Fruit fly (Drosophila melanogaster) whole organism, embryonic: ENCODE measurements around the gene rush.

Source experiments
- Atf-2 ChIP-seq: fragments of 200-800 bp; sonication (Bioruptor generic); optimal IDR thresholded peaks from 2 replicates; lab custom pipeline; 2016; ENCODE audit warnings: missing biosample characterization, missing genetic modification characterization
- B-H1 ChIP-seq: fragments of 200-800 bp; sonication (Bioruptor generic); IDR thresholded peaks from 3 replicates; pipeline ENCODE4 v1.3.6; 2022; ENCODE audit warnings: missing biosample characterization, missing genetic modification characterization
- Bteb2 ChIP-seq: fragments of 200-800 bp; sonication (Bioruptor generic); optimal IDR thresholded peaks from 2 replicates; lab custom pipeline; 2016; ENCODE audit warnings: missing biosample characterization, missing genetic modification characterization
- CG10209 ChIP-seq: fragments of 200-800 bp; sonication (Bioruptor generic); optimal IDR thresholded peaks from 3 replicates; lab custom pipeline; 2017; ENCODE audit warnings: missing biosample characterization, mild to moderate bottlenecking, missing genetic modification characterization, missing genetic modification reagents
- CG10431 ChIP-seq: fragments of 200-800 bp; sonication (Bioruptor generic); optimal IDR thresholded peaks from 3 replicates; lab custom pipeline; 2018; ENCODE audit warnings: missing biosample characterization, mild to moderate bottlenecking, missing genetic modification characterization
- CG11723 ChIP-seq: fragments of 200-800 bp; sonication (Bioruptor generic); optimal IDR thresholded peaks from 2 replicates; lab custom pipeline; 2017; ENCODE audit warnings: missing biosample characterization, mild to moderate bottlenecking, missing genetic modification characterization
- CG12104 ChIP-seq: fragments of 200-800 bp; sonication (Bioruptor generic); optimal IDR thresholded peaks from 3 replicates; lab custom pipeline; 2016; ENCODE audit warnings: missing biosample characterization, missing genetic modification characterization
- CG12659 ChIP-seq: fragments of 200-800 bp; sonication (Bioruptor generic); optimal IDR thresholded peaks from 3 replicates; lab custom pipeline; 2017; ENCODE audit warnings: mild to moderate bottlenecking, missing biosample characterization, missing genetic modification reagents, missing genetic modification characterization
- CG13424 ChIP-seq: fragments of 200-800 bp; sonication (Bioruptor generic); optimal IDR thresholded peaks from 2 replicates; lab custom pipeline; 2019; ENCODE audit warnings: missing biosample characterization, mild to moderate bottlenecking, missing genetic modification characterization, moderate library complexity
- CG13775 ChIP-seq: fragments of 200-800 bp; sonication (Bioruptor generic); optimal IDR thresholded peaks from 3 replicates; lab custom pipeline; 2017; ENCODE audit warnings: missing biosample characterization, mild to moderate bottlenecking, missing genetic modification characterization
- CG14014 ChIP-seq: fragments of 200-800 bp; sonication (Bioruptor generic); IDR thresholded peaks from 2 replicates; pipeline ENCODE4 v1.3.6; 2022; ENCODE audit warnings: missing biosample characterization, missing genetic modification characterization
- CG14667 ChIP-seq: fragments of 200-800 bp; sonication (Bioruptor generic); IDR thresholded peaks from 2 replicates; pipeline ENCODE4 v1.3.6; 2022; ENCODE audit warnings: missing biosample characterization, missing genetic modification characterization
- CG14710 ChIP-seq: fragments of 200-800 bp; sonication (Bioruptor generic); optimal IDR thresholded peaks from 3 replicates; lab custom pipeline; 2019; ENCODE audit warnings: missing biosample characterization, mild to moderate bottlenecking, missing genetic modification characterization, moderate library complexity
- CG15269 ChIP-seq: fragments of 200-800 bp; sonication (Bioruptor generic); optimal IDR thresholded peaks from 2 replicates; lab custom pipeline; 2018; ENCODE audit warnings: missing biosample characterization, mild to moderate bottlenecking, missing genetic modification characterization, moderate library complexity
- CG2875 ChIP-seq: fragments of 200-800 bp; sonication (Bioruptor generic); optimal IDR thresholded peaks from 2 replicates; lab custom pipeline; 2017; ENCODE audit warnings: missing biosample characterization, mild to moderate bottlenecking, missing genetic modification characterization, missing genetic modification reagents
- CG33213 ChIP-seq: fragments of 200-800 bp; sonication (Bioruptor generic); optimal IDR thresholded peaks from 3 replicates; lab custom pipeline; 2016; ENCODE audit warnings: missing biosample characterization, missing genetic modification characterization
- CG4707 ChIP-seq: fragments of 200-800 bp; sonication (Bioruptor generic); optimal IDR thresholded peaks from 2 replicates; lab custom pipeline; 2018; ENCODE audit warnings: missing biosample characterization, mild to moderate bottlenecking, missing genetic modification characterization, moderate library complexity
- CG4820 ChIP-seq: fragments of 200-800 bp; sonication (Bioruptor generic); optimal IDR thresholded peaks from 3 replicates; lab custom pipeline; 2016; ENCODE audit warnings: missing biosample characterization, missing genetic modification characterization
- CG5180 ChIP-seq: fragments of 200-800 bp; sonication (Bioruptor generic); optimal IDR thresholded peaks from 3 replicates; lab custom pipeline; 2017; ENCODE audit warnings: missing biosample characterization, missing genetic modification characterization, mild to moderate bottlenecking, moderate library complexity, missing genetic modification reagents
- CG6272 ChIP-seq: fragments of 200-800 bp; sonication (Bioruptor generic); IDR thresholded peaks from 2 replicates; pipeline ENCODE4 v1.3.6; 2022; ENCODE audit warnings: missing biosample characterization, missing genetic modification characterization
- CG8924 ChIP-seq: fragments of 200-800 bp; optimal IDR thresholded peaks from 3 replicates; lab custom pipeline; 2019; ENCODE audit warnings: missing biosample characterization, mild to moderate bottlenecking, missing genetic modification characterization, moderate library complexity
- D ChIP-seq, 2 experiments: fragments of 200-800 bp in 1 of 2; fragments of >200 bp in 1 of 2; sonication (Bioruptor generic) in 1 of 2; optimal IDR thresholded peaks; 2 replicates in 1 of 2; 3 replicates in 1 of 2; lab custom pipeline; 2017; ENCODE audit warnings: mild to moderate bottlenecking in 1 of 2, missing biosample characterization in 1 of 2, missing genetic modification characterization in 1 of 2, missing genetic modification reagents in 1 of 2
- Dbx ChIP-seq: fragments of 200-800 bp; sonication (Bioruptor generic); IDR thresholded peaks from 3 replicates; pipeline ENCODE4 v1.3.6; 2022; ENCODE audit warnings: missing biosample characterization, missing genetic modification characterization
- Dll ChIP-seq: fragments of 200-800 bp; sonication (Bioruptor generic); IDR thresholded peaks from 4 replicates; pipeline ENCODE4 v1.3.6; 2022; ENCODE audit warnings: missing biosample characterization, missing genetic modification characterization; ENCODE audit not compliant: partially characterized antibody
- Doc2 ChIP-seq: fragments of 200-800 bp; sonication (Bioruptor generic); IDR thresholded peaks from 2 replicates; pipeline ENCODE4 v1.3.6; 2022; ENCODE audit warnings: missing biosample characterization, missing genetic modification characterization
- Hand ChIP-seq: fragments of 200-800 bp; sonication (Bioruptor generic); optimal IDR thresholded peaks from 2 replicates; lab custom pipeline; 2017; ENCODE audit warnings: mild to moderate bottlenecking, missing biosample characterization, missing genetic modification reagents, missing genetic modification characterization
- Hr51 ChIP-seq, 2 experiments: fragments of 200-800 bp; sonication (Bioruptor generic); optimal IDR thresholded peaks; 2 replicates in 1 of 2; 3 replicates in 1 of 2; lab custom pipeline; 2016 to 2018; ENCODE audit warnings: missing biosample characterization in 2 of 2, missing genetic modification characterization in 2 of 2, mild to moderate bottlenecking in 1 of 2, moderate library complexity in 1 of 2
- Mad ChIP-seq: fragments of 200-800 bp; sonication (Bioruptor generic); optimal IDR thresholded peaks from 2 replicates; lab custom pipeline; 2016; ENCODE audit warnings: missing biosample characterization, missing genetic modification characterization
- Neu2 ChIP-seq: fragments of 200-800 bp; sonication (Bioruptor generic); optimal IDR thresholded peaks from 3 replicates; lab custom pipeline; 2016; ENCODE audit warnings: missing biosample characterization, missing genetic modification characterization, borderline replicate concordance
- Rx ChIP-seq: fragments of 200-800 bp; sonication (Bioruptor generic); IDR thresholded peaks from 2 replicates; pipeline ENCODE4 v1.3.6; 2022; ENCODE audit warnings: missing biosample characterization, missing genetic modification characterization
- Ssrp ChIP-seq: fragments of 200-800 bp; sonication (Bioruptor generic); optimal IDR thresholded peaks from 2 replicates; lab custom pipeline; 2018; ENCODE audit warnings: missing biosample characterization, mild to moderate bottlenecking, missing genetic modification characterization, moderate library complexity
- YL-1 ChIP-seq: fragments of 200-800 bp; sonication (Bioruptor generic); optimal IDR thresholded peaks from 3 replicates; lab custom pipeline; 2017; ENCODE audit warnings: missing biosample characterization, mild to moderate bottlenecking, missing genetic modification characterization
- ara ChIP-seq: fragments of 200-800 bp; sonication (Bioruptor generic); IDR thresholded peaks from 2 replicates; pipeline ENCODE4 v1.3.6; 2022; ENCODE audit warnings: missing biosample characterization, missing genetic modification characterization
- cwo ChIP-seq: fragments of 200-800 bp; sonication (Bioruptor generic); optimal IDR thresholded peaks from 3 replicates; lab custom pipeline; 2017; ENCODE audit warnings: missing biosample characterization, missing genetic modification characterization, mild to moderate bottlenecking, moderate library complexity, missing genetic modification reagents
- dimm ChIP-seq: fragments of 200-800 bp; sonication (Bioruptor generic); IDR thresholded peaks from 2 replicates; pipeline ENCODE4 v1.3.6; 2022; ENCODE audit warnings: missing biosample characterization, missing genetic modification characterization
- esg ChIP-seq: fragments of 200-800 bp; sonication (Bioruptor generic); conservative IDR thresholded peaks from 2 replicates; pipeline ENCODE4 v1.3.6; 2022; ENCODE audit warnings: missing biosample characterization, missing genetic modification characterization
- eyg ChIP-seq: fragments of 200-800 bp; sonication (Bioruptor generic); optimal IDR thresholded peaks from 3 replicates; lab custom pipeline; 2016; ENCODE audit warnings: missing biosample characterization, missing genetic modification characterization
- otp ChIP-seq: fragments of 200-800 bp; sonication (Bioruptor generic); IDR thresholded peaks from 3 replicates; pipeline ENCODE4, ENCODE4 v1.3.6; 2022; ENCODE audit warnings: missing biosample characterization, missing genetic modification characterization
- pan ChIP-seq, 4 experiments: fragments of >200 bp in 3 of 4; fragments of 200-800 bp in 1 of 4; sonication (Bioruptor generic) in 1 of 4; optimal IDR thresholded peaks in 3 of 4; IDR thresholded peaks in 1 of 4; 2 replicates each; pipeline versions ENCODE4 v1.3.6 to Lab custom; 2017 to 2022; ENCODE audit warnings: missing biosample characterization in 2 of 4, missing genetic modification characterization in 2 of 4, mixed read lengths in 1 of 4
- pzg ChIP-seq: fragments of 200-800 bp; sonication (Bioruptor generic); optimal IDR thresholded peaks from 3 replicates; lab custom pipeline; 2018; ENCODE audit warnings: missing biosample characterization, mild to moderate bottlenecking, missing genetic modification characterization, moderate library complexity
- row ChIP-seq: fragments of 200-800 bp; sonication (Bioruptor generic); IDR thresholded peaks from 3 replicates; pipeline ENCODE4 v1.3.6; 2022; ENCODE audit warnings: missing biosample characterization, missing genetic modification characterization
- run ChIP-seq: fragments of 200-800 bp; sonication (Bioruptor generic); optimal IDR thresholded peaks from 3 replicates; lab custom pipeline; 2018; ENCODE audit warnings: missing biosample characterization, mild to moderate bottlenecking, missing genetic modification characterization
- sc ChIP-seq, 3 experiments: fragments of >200 bp in 2 of 3; fragments of 200-800 bp in 1 of 3; sonication (Bioruptor generic) in 1 of 3; optimal IDR thresholded peaks; 2 replicates in 2 of 3; 3 replicates in 1 of 3; lab custom pipeline; 2017; ENCODE audit warnings: mild to moderate bottlenecking in 1 of 3, missing biosample characterization in 1 of 3, missing genetic modification characterization in 1 of 3, missing genetic modification reagents in 1 of 3
- sd ChIP-seq: fragments of 200-800 bp; sonication (Bioruptor generic); optimal IDR thresholded peaks from 3 replicates; lab custom pipeline; 2018; ENCODE audit warnings: missing biosample characterization, mild to moderate bottlenecking, missing genetic modification characterization, moderate library complexity
- sens ChIP-seq: fragments of 200-800 bp; sonication (Bioruptor generic); peaks from one replicate; lab custom pipeline; 2016; ENCODE audit warnings: missing biosample characterization, missing genetic modification characterization
- sim ChIP-seq: fragments of 200-800 bp; sonication (Bioruptor generic); IDR thresholded peaks from 2 replicates; pipeline ENCODE4 v1.3.6; 2022; ENCODE audit warnings: missing biosample characterization, missing genetic modification characterization
- sisA ChIP-seq: fragments of 200-800 bp; sonication (Bioruptor generic); IDR thresholded peaks from 2 replicates; pipeline ENCODE4 v1.3.6; 2022; ENCODE audit warnings: missing biosample characterization, missing genetic modification characterization
- so ChIP-seq: fragments of 200-800 bp; sonication (Bioruptor generic); IDR thresholded peaks from 3 replicates; pipeline ENCODE4 v1.3.6; 2022; ENCODE audit warnings: missing biosample characterization, missing genetic modification characterization
- sug ChIP-seq: fragments of 200-800 bp; optimal IDR thresholded peaks from 2 replicates; lab custom pipeline; 2019; ENCODE audit warnings: missing biosample characterization, mild to moderate bottlenecking, missing genetic modification characterization, moderate library complexity
- tup ChIP-seq: fragments of 200-800 bp; sonication (Bioruptor generic); optimal IDR thresholded peaks from 2 replicates; lab custom pipeline; 2016; ENCODE audit warnings: missing biosample characterization, mild to moderate bottlenecking, missing genetic modification characterization, moderate library complexity

The rush gene

dm6 chrX:1464033-1464432, 14.3 kb upstream of the rush start, which contains the start of gene Ns3 (continued):
- TF ChIP-seq Bteb2 (GFP tag; lab: Kevin White, UChicago) (no peak), Doc2 (no peak), CG14014 (GFP tag; lab: Robert Waterston, UW) (no peak), CG5180 (GFP tag; lab: Kevin White, UChicago) (no peak), Atf-2 (GFP tag; lab: Kevin White, UChicago) (no peak), so (GFP tag; lab: Robert Waterston, UW) (no peak), CG10431 (GFP tag; lab: Kevin White, UChicago) (no peak), CG14667 (no peak), CG2875 (no peak), eyg (GFP tag; lab: Kevin White, UChicago) (no peak), cwo (GFP tag; lab: Kevin White, UChicago) (peak; percentile 54), otp (GFP tag; lab: Robert Waterston, UW) (no peak), Dll (GFP tag; lab: Robert Waterston, UW) (peak; percentile 85), sim (no peak), CG6272 (no peak), CG8924 (tag; lab: Kevin White, UChicago) (no peak), ara (GFP tag; lab: Robert Waterston, UW) (no peak), sisA (no peak), sc (optimal IDR thresholded peaks at IDR 0.05; lab: Kevin White, UChicago) (no peak), sc (GFP tag; optimal IDR thresholded peaks at IDR 0.05; lab: Kevin White, UChicago) (no peak), dimm (no peak), CG4820 (GFP tag; lab: Kevin White, UChicago) (no peak), CG13424 (tag; lab: Kevin White, UChicago) (no peak), CG13775 (GFP tag; lab: Kevin White, UChicago) (no peak), CG4707 (GFP tag; lab: Kevin White, UChicago) (no peak), pan (optimal IDR thresholded peaks at IDR 0.05; lab: Kevin White, UChicago) (no peak), pan (GFP tag; optimal IDR thresholded peaks at IDR 0.05 in 1 of 2, IDR thresholded peaks at IDR 0.05 in 1 of 2) (no peak), Mad (GFP tag; lab: Kevin White, UChicago) (no peak), Neu2 (no peak), YL-1 (GFP tag; lab: Kevin White, UChicago) (peak; percentile 63), Dbx (GFP tag; lab: Robert Waterston, UW) (no peak), row (GFP tag; lab: Robert Waterston, UW) (no peak), sens (GFP tag; lab: Kevin White, UChicago) (peak; percentile 64), CG10209 (no peak), Rx (GFP tag; lab: Robert Waterston, UW) (no peak), D (optimal IDR thresholded peaks at IDR 0.05; lab: Kevin White, UChicago) (no peak), D (GFP tag; optimal IDR thresholded peaks at IDR 0.05; lab: Kevin White, UChicago) (no peak), Hr51 (GFP tag; optimal IDR thresholded peaks at IDR 0.05; lab: Kevin White, UChicago) (no peak), CG12659 (GFP tag; lab: Kevin White, UChicago) (peak; percentile 15), sd (no peak), tup (GFP tag; lab: Kevin White, UChicago) (no peak), CG14710 (peak; percentile 50), pzg (GFP tag; lab: Kevin White, UChicago) (peak; percentile 87), CG11723 (GFP tag; lab: Kevin White, UChicago) (no peak), esg (GFP tag; lab: Robert Waterston, UW) (no peak), Hand (GFP tag; lab: Kevin White, UChicago) (no peak), Ssrp (no peak), sug (peak; percentile 1), run (no peak), B-H1 (GFP tag; lab: Robert Waterston, UW) (no peak), CG12104 (GFP tag; lab: Kevin White, UChicago) (no peak), CG33213 (peak; percentile 5), CG15269 (tag; lab: Kevin White, UChicago) (no peak)
